Worm (Caenorhabditis elegans) whole organism, young adult: ENCODE results near the gene pes-8.

ENCODE experiments used
- ets-4 ChIP-seq: fragments of 200-800 bp; sonication (Bioruptor generic); optimal IDR thresholded peaks from 2 replicates; lab custom pipeline; 2018; ENCODE audit warnings: mild to moderate bottlenecking, missing genetic modification characterization, missing compliant biosample characterization
- repo-1 ChIP-seq: sonication (generic microtip); optimal IDR thresholded peaks from 2 replicates; lab custom pipeline; 2017; ENCODE audit warnings: mild to moderate bottlenecking, missing genetic modification characterization, missing compliant biosample characterization

DNA sequence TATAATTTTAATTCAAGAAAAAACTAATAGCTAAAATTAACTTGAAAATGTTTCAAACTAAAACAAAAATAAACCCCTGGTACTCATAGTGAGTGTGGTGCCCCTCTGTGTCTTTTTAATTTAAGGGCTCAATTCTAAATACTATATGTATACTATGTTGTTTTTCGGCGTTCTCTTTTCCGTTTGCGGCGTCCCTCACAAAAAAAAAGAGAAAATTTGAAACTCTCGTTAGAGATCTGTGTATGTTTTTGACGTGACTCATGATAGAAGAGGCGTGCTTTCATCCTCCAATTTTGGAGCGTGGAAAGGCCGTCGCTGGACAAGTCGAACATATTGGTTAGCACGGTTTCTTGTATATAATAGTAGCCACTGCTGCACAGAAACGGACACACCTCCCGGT, at the start of gene pes-8:
- no peak for TF ChIP-seq ets-4 (GFP tag; lab: Kevin White, UChicago)
- no peak for TF ChIP-seq repo-1 (tag; lab: Kevin White, UChicago)
